Fruit fly (Drosophila melanogaster) whole organism, wandering third instar larva: ENCODE measurements around the gene Trm1.

Experiments used
- Abd-B ChIP-seq: fragments of >200 bp; optimal IDR thresholded peaks from 2 replicates; lab custom pipeline; 2017; ENCODE audit warnings: missing biosample characterization, missing genetic modification characterization
- CG32264 ChIP-seq: fragments of 200-800 bp; sonication (Bioruptor generic); optimal IDR thresholded peaks from 2 replicates; lab custom pipeline; 2016; ENCODE audit warnings: missing biosample characterization, missing genetic modification characterization
- CG9705 ChIP-seq: fragments of 200-800 bp; sonication (Bioruptor generic); optimal IDR thresholded peaks from 2 replicates; lab custom pipeline; 2018; ENCODE audit warnings: missing biosample characterization, mild to moderate bottlenecking, missing genetic modification characterization
- CrebA ChIP-seq: fragments of 200-800 bp; sonication (Bioruptor generic); optimal IDR thresholded peaks from 2 replicates; lab custom pipeline; 2016; ENCODE audit warnings: missing biosample characterization, mild to moderate bottlenecking, missing genetic modification characterization, borderline replicate concordance
- Dfd ChIP-seq: fragments of >200 bp; optimal IDR thresholded peaks from 2 replicates; lab custom pipeline; 2017; ENCODE audit warnings: missing biosample characterization, missing genetic modification characterization
- Dif ChIP-seq: fragments of 200-275, 200-300 bp; sonication (Bioruptor generic); optimal IDR thresholded peaks from 2 replicates; lab custom pipeline; 2018; ENCODE audit warnings: missing biosample characterization, missing genetic modification characterization; ENCODE audit not compliant: partially characterized antibody
- GATAd ChIP-seq: sonication (Bioruptor generic); optimal IDR thresholded peaks from 2 replicates; lab custom pipeline; 2016; ENCODE audit warnings: missing biosample characterization, missing genetic modification characterization
- HLH106 ChIP-seq: fragments of 200-800 bp; optimal IDR thresholded peaks from 3 replicates; lab custom pipeline; 2019; ENCODE audit warnings: missing biosample characterization, mild to moderate bottlenecking, missing genetic modification characterization, moderate library complexity
- Hnf4 ChIP-seq: fragments of 200-800 bp; sonication (Bioruptor generic); optimal IDR thresholded peaks from 2 replicates; lab custom pipeline; 2016; ENCODE audit warnings: missing biosample characterization, mild to moderate bottlenecking, missing genetic modification characterization
- Hr78 ChIP-seq: fragments of >200 bp; optimal IDR thresholded peaks from 2 replicates; lab custom pipeline; 2017; ENCODE audit warnings: missing biosample characterization, missing genetic modification characterization
- Hr83 ChIP-seq: fragments of 200-300 bp; sonication (Bioruptor generic); optimal IDR thresholded peaks from 2 replicates; lab custom pipeline; 2016; ENCODE audit warnings: missing biosample characterization, mild to moderate bottlenecking, missing genetic modification characterization, moderate library complexity; ENCODE audit not compliant: poor library complexity, severe bottlenecking
- Jra ChIP-seq: sonication (Bioruptor generic); optimal IDR thresholded peaks from 2 replicates; lab custom pipeline; 2016; ENCODE audit warnings: missing biosample characterization, missing genetic modification characterization
- Mio ChIP-seq: sonication (Bioruptor generic); optimal IDR thresholded peaks from 2 replicates; lab custom pipeline; 2016; ENCODE audit warnings: missing biosample characterization, missing genetic modification characterization
- Myc ChIP-seq: fragments of >200 bp; optimal IDR thresholded peaks from 2 replicates; lab custom pipeline; 2017
- N ChIP-seq: fragments of >200 bp; optimal IDR thresholded peaks from 2 replicates; lab custom pipeline; 2018; ENCODE audit warnings: missing biosample characterization, missing external identifiers, missing genetic modification characterization
- Rel ChIP-seq, 2 experiments: fragments of 200-800 bp; sonication (Bioruptor generic) in 1 of 2; optimal IDR thresholded peaks; 2 replicates in 1 of 2; 3 replicates in 1 of 2; lab custom pipeline; 2016 to 2019; ENCODE audit warnings: mild to moderate bottlenecking in 2 of 2, missing biosample characterization in 2 of 2, missing genetic modification characterization in 2 of 2, moderate library complexity in 1 of 2
- Sp1 ChIP-seq: fragments of 200-800 bp; sonication (Bioruptor generic); optimal IDR thresholded peaks from 3 replicates; lab custom pipeline; 2019; ENCODE audit warnings: missing biosample characterization, mild to moderate bottlenecking, missing genetic modification characterization, moderate library complexity
- Vsx2 ChIP-seq: fragments of 200-300, 225-300 bp; sonication (Bioruptor generic); optimal IDR thresholded peaks from 2 replicates; lab custom pipeline; 2018; ENCODE audit warnings: missing biosample characterization, missing genetic modification characterization; ENCODE audit not compliant: partially characterized antibody
- br ChIP-seq: fragments of 200-800 bp; sonication (Bioruptor generic); optimal IDR thresholded peaks from 2 replicates; lab custom pipeline; 2016; ENCODE audit warnings: missing biosample characterization, missing genetic modification characterization
- brk ChIP-seq: fragments of 200-800 bp; sonication (Bioruptor generic); optimal IDR thresholded peaks from 2 replicates; lab custom pipeline; 2016; ENCODE audit warnings: missing biosample characterization, mild to moderate bottlenecking, missing genetic modification characterization
- dl ChIP-seq, 2 experiments: fragments of 175-275, 200-275 bp in 1 of 2; fragments of 200-275 bp in 1 of 2; sonication (Bioruptor generic); optimal IDR thresholded peaks; lab custom pipeline; 2018; ENCODE audit warnings: mild to moderate bottlenecking in 2 of 2, missing biosample characterization in 2 of 2, missing genetic modification characterization in 2 of 2, moderate library complexity in 2 of 2; ENCODE audit not compliant: partially characterized antibody in 2 of 2, insufficient read depth in 1 of 2
- dmrt93B ChIP-seq: fragments of 200-800 bp; sonication (Bioruptor generic); optimal IDR thresholded peaks from 2 replicates; lab custom pipeline; 2018; ENCODE audit warnings: missing biosample characterization, mild to moderate bottlenecking, missing genetic modification characterization
- ey ChIP-seq: fragments of 200-800 bp; sonication (Bioruptor generic); optimal IDR thresholded peaks from 2 replicates; lab custom pipeline; 2016; ENCODE audit warnings: missing biosample characterization, missing genetic modification characterization
- foxo ChIP-seq, 2 experiments: fragments of 200-800 bp; sonication (Bioruptor generic); optimal IDR thresholded peaks; 2 replicates in 1 of 2; 3 replicates in 1 of 2; lab custom pipeline; 2016 to 2017; ENCODE audit warnings: missing biosample characterization in 2 of 2, missing genetic modification characterization in 2 of 2
- fru ChIP-seq: fragments of 200-800 bp; sonication (Bioruptor generic); optimal IDR thresholded peaks from 3 replicates; lab custom pipeline; 2016; ENCODE audit warnings: missing biosample characterization, mild to moderate bottlenecking, missing genetic modification characterization
- h ChIP-seq: fragments of 200-800 bp; sonication (Bioruptor generic); optimal IDR thresholded peaks from 3 replicates; lab custom pipeline; 2016; ENCODE audit warnings: missing biosample characterization, mild to moderate bottlenecking, missing genetic modification characterization
- jim ChIP-seq: fragments of 175-275, 200-325 bp; sonication (Bioruptor generic); optimal IDR thresholded peaks from 2 replicates; lab custom pipeline; 2016; ENCODE audit warnings: missing biosample characterization, mild to moderate bottlenecking, missing genetic modification characterization
- lola ChIP-seq: fragments of >200 bp; optimal IDR thresholded peaks from 2 replicates; lab custom pipeline; 2017; ENCODE audit warnings: missing biosample characterization, missing genetic modification characterization
- psq ChIP-seq: fragments of 200-800 bp; sonication (Bioruptor generic); optimal IDR thresholded peaks from 3 replicates; lab custom pipeline; 2017; ENCODE audit warnings: missing biosample characterization, mild to moderate bottlenecking, missing genetic modification characterization, moderate library complexity
- rgr ChIP-seq: fragments of 200-800 bp; sonication (Bioruptor generic); optimal IDR thresholded peaks from 3 replicates; lab custom pipeline; 2016; ENCODE audit warnings: missing biosample characterization, mild to moderate bottlenecking, missing genetic modification characterization
- sage ChIP-seq: fragments of 200-800 bp; sonication (Bioruptor generic); optimal IDR thresholded peaks from 2 replicates; lab custom pipeline; 2016; ENCODE audit warnings: missing biosample characterization, mild to moderate bottlenecking, missing genetic modification characterization
- sv ChIP-seq: fragments of 200-800 bp; sonication (Bioruptor generic); optimal IDR thresholded peaks from 3 replicates; lab custom pipeline; 2016; ENCODE audit warnings: missing biosample characterization, missing genetic modification characterization
- tai ChIP-seq: sonication (Bioruptor generic); optimal IDR thresholded peaks from 2 replicates; lab custom pipeline; 2016; ENCODE audit warnings: missing biosample characterization, missing genetic modification characterization
- usp ChIP-seq: fragments of >200 bp; optimal IDR thresholded peaks from 2 replicates; lab custom pipeline; 2017; ENCODE audit warnings: missing biosample characterization, missing genetic modification characterization
- woc ChIP-seq: sonication (Bioruptor generic); optimal IDR thresholded peaks from 2 replicates; lab custom pipeline; 2016; ENCODE audit warnings: missing biosample characterization, mild to moderate bottlenecking, missing genetic modification characterization

Gene Trm1

DNA sequence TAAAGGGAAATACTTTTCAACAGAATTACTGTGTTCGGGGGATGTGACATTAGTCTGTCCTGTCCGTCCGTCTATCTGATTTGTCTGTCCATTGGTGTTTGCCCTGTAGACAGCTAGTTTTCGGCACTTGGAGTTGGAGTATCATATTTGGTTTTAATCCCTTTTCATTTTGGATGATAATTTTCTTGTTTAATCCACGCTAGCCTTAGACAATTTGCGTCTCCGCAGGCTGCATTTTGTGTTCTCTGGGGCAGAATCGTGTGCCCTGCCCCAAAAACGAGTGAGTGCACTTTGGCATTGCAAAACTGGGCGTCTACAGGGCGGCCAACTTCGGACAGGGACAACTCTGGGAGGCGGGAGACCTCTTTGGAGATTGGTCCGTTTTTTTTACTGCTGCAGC is 27.9 kb downstream of the Trm1 start:
- no peak for TF ChIP-seq brk
- no peak for TF ChIP-seq sv (GFP tag; lab: Kevin White, UChicago)
- no peak for TF ChIP-seq psq
- TF ChIP-seq sage = no peak
- no peak for TF ChIP-seq CG9705
- TF ChIP-seq h = no peak
- no peak for TF ChIP-seq Rel (GFP tag; optimal IDR thresholded peaks at IDR 0.05; lab: Kevin White, UChicago)
- no peak for TF ChIP-seq Rel (tag; optimal IDR thresholded peaks at IDR 0.05; lab: Kevin White, UChicago)
- no peak for TF ChIP-seq HLH106 (tag; lab: Kevin White, UChicago)
- TF ChIP-seq br = no peak
- no peak for TF ChIP-seq foxo (GFP tag; optimal IDR thresholded peaks at IDR 0.05; lab: Kevin White, UChicago)
- TF ChIP-seq, all 38 proteins: peak for 0

dm6 chr2L:12457201-12457600 is 29.4 kb downstream of the Trm1 start:
- TF ChIP-seq GATAd (GFP tag; lab: Kevin White, UChicago) = no peak
- TF ChIP-seq rgr (GFP tag; lab: Kevin White, UChicago) = peak; percentile 28
- TF ChIP-seq Hr83 (GFP tag; lab: Kevin White, UChicago) = peak; percentile 5
- TF ChIP-seq CG32264 (GFP tag; lab: Kevin White, UChicago) = peak; percentile 6

dm6 chr2L:12457715-12458114 is 29.9 kb downstream of the Trm1 start:
- TF ChIP-seq Vsx2 (no peak), fru (GFP tag; lab: Kevin White, UChicago) (no peak), tai (GFP tag; lab: Kevin White, UChicago) (no peak), Hr83 (GFP tag; lab: Kevin White, UChicago) (no peak), Sp1 (GFP tag; lab: Kevin White, UChicago) (no peak), Dif (GFP tag; lab: Kevin White, UChicago) (no peak), Myc (lab: Kevin White, UChicago) (no peak), N (GFP tag; lab: Kevin White, UChicago) (no peak), dmrt93B (GFP tag; lab: Kevin White, UChicago) (no peak), psq (no peak), brk (no peak)

dm6 chr2L:12459191-12459590 is 31.4 kb downstream of the Trm1 start:
- TF ChIP-seq sv (GFP tag; lab: Kevin White, UChicago) = no peak
- peak; percentile 32 for TF ChIP-seq sage

DNA sequence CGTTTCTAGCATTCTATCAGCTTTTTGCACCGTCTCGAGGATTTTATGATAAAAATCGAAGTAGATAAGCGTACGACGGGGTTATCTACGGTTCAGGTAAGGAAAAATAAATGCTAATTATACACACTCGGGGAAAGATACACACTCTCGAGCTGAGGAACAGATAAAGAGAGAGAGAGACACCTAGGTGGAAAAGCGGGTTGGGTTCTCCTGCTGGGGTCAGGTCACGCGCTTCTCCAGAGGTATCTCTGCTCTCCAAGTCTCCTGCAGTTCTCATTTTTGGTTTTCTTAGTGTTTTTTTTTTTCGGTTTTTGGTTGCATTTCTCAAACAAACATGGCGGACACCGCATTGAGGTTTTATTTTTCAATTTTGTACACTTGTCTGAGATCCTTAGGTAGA is 32.0 kb downstream of the Trm1 start:
- TF ChIP-seq lola (GFP tag; lab: Kevin White, UChicago) (no peak), Rel (GFP tag; optimal IDR thresholded peaks at IDR 0.05; lab: Kevin White, UChicago) (no peak), Rel (tag; optimal IDR thresholded peaks at IDR 0.05; lab: Kevin White, UChicago) (no peak)

- TF ChIP-seq sv (GFP tag; lab: Kevin White, UChicago) (peak; percentile 15), Mio (GFP tag; lab: Kevin White, UChicago) (no peak), jim (GFP tag; lab: Kevin White, UChicago) (peak; percentile 71), Abd-B (GFP tag; lab: Kevin White, UChicago) (no peak), woc (GFP tag; lab: Kevin White, UChicago) (no peak), CG32264 (GFP tag; lab: Kevin White, UChicago) (peak; percentile 40), CG9705 (peak; percentile 68), Sp1 (GFP tag; lab: Kevin White, UChicago) (peak; percentile 74), psq (peak; percentile 70), usp (no peak), ey (GFP tag; lab: Kevin White, UChicago) (peak; percentile 39), h (peak; percentile 85), lola (GFP tag; lab: Kevin White, UChicago) (no peak), dl (GFP tag; optimal IDR thresholded peaks at IDR 0.05; lab: Kevin White, UChicago; ENCODE audit: insufficient read depth in 1 of 2, partially characterized antibody in 2 of 2) (peak; percentile 98), HLH106 (tag; lab: Kevin White, UChicago) (peak; percentile 59), Rel (GFP tag; optimal IDR thresholded peaks at IDR 0.05; lab: Kevin White, UChicago) (peak; percentile 75), Rel (tag; optimal IDR thresholded peaks at IDR 0.05; lab: Kevin White, UChicago) (peak; percentile 67), br (peak; percentile 72), dmrt93B (GFP tag; lab: Kevin White, UChicago) (no peak), foxo (GFP tag; optimal IDR thresholded peaks at IDR 0.05; lab: Kevin White, UChicago) (peak; percentile 12 to 62), Myc (lab: Kevin White, UChicago) (no peak), CrebA (GFP tag; lab: Kevin White, UChicago) (peak; percentile 85), brk (peak; percentile 83), Hr78 (GFP tag; lab: Kevin White, UChicago) (no peak), Dfd (GFP tag; lab: Kevin White, UChicago) (no peak), GATAd (GFP tag; lab: Kevin White, UChicago) (peak; percentile 7), Jra (GFP tag; lab: Kevin White, UChicago) (peak; percentile 41), Hnf4 (GFP tag; lab: Kevin White, UChicago) (peak; percentile 80)
Measured at dm6 chr2L:12460767-12461739, 33.2 kb downstream of the Trm1 start.
